Fruit fly (Drosophila melanogaster) whole organism, pupa: ENCODE results near the gene CG8042.

Source experiments
- CG10348 ChIP-seq: fragments of 200-800 bp; sonication (Bioruptor generic); IDR thresholded peaks from 2 replicates; pipeline ENCODE4 v1.3.6; 2022; ENCODE audit warnings: missing biosample characterization, missing genetic modification characterization
- CG12605 ChIP-seq: fragments of 200-800 bp; sonication (Bioruptor generic); IDR thresholded peaks from 2 replicates; pipeline ENCODE4 v1.3.6; 2022; ENCODE audit warnings: missing biosample characterization, missing genetic modification characterization
- CG13204 ChIP-seq: fragments of 200-800 bp; sonication (Bioruptor generic); optimal IDR thresholded peaks from 2 replicates; lab custom pipeline; 2018; ENCODE audit warnings: missing biosample characterization, mild to moderate bottlenecking, missing genetic modification characterization, moderate library complexity
- CG14655 ChIP-seq: fragments of 200-800 bp; sonication (Bioruptor generic); optimal IDR thresholded peaks from 3 replicates; lab custom pipeline; 2017; ENCODE audit warnings: mild to moderate bottlenecking, missing biosample characterization, missing genetic modification reagents, missing genetic modification characterization
- CG15710 ChIP-seq: fragments of 200-800 bp; sonication (Bioruptor generic); optimal IDR thresholded peaks from 2 replicates; lab custom pipeline; 2018; ENCODE audit warnings: missing biosample characterization, mild to moderate bottlenecking, missing genetic modification characterization, moderate library complexity
- CG17806 ChIP-seq: fragments of 200-800 bp; sonication (Bioruptor generic); optimal IDR thresholded peaks from 2 replicates; lab custom pipeline; 2018; ENCODE audit warnings: missing biosample characterization, mild to moderate bottlenecking, missing genetic modification characterization, moderate library complexity
- CG32121 ChIP-seq: fragments of 200-800 bp; sonication (Bioruptor generic); IDR thresholded peaks from 2 replicates; pipeline ENCODE4 v1.3.6; 2022; ENCODE audit warnings: missing biosample characterization, missing genetic modification characterization
- CG34367 ChIP-seq: fragments of 200-800 bp; sonication (Bioruptor generic); optimal IDR thresholded peaks from 2 replicates; lab custom pipeline; 2018; ENCODE audit warnings: missing biosample characterization, mild to moderate bottlenecking, missing genetic modification characterization
- CG4496 ChIP-seq: fragments of 200-800 bp; sonication (Bioruptor generic); IDR thresholded peaks from 3 replicates; pipeline ENCODE4 v1.3.6; 2022; ENCODE audit warnings: missing biosample characterization, missing genetic modification characterization
- CG8159 ChIP-seq: fragments of 200-800 bp; sonication (Bioruptor generic); optimal IDR thresholded peaks from 3 replicates; lab custom pipeline; 2018; ENCODE audit warnings: missing biosample characterization, mild to moderate bottlenecking, missing genetic modification characterization, moderate library complexity
- CG8301 ChIP-seq: fragments of 200-800 bp; sonication (Bioruptor generic); optimal IDR thresholded peaks from 2 replicates; lab custom pipeline; 2018; ENCODE audit warnings: missing biosample characterization, mild to moderate bottlenecking, missing genetic modification characterization
- CG9948 ChIP-seq: fragments of 200-800 bp; sonication (Bioruptor generic); optimal IDR thresholded peaks from 2 replicates; lab custom pipeline; 2018; ENCODE audit warnings: missing biosample characterization, mild to moderate bottlenecking, missing genetic modification characterization, moderate library complexity
- D1 ChIP-seq: fragments of 200-800 bp; sonication (Bioruptor generic); optimal IDR thresholded peaks from 2 replicates; lab custom pipeline; 2018; ENCODE audit warnings: missing biosample characterization, mild to moderate bottlenecking, missing genetic modification characterization, moderate library complexity
- EcR ChIP-seq: fragments of 200-800 bp; sonication (Bioruptor generic); optimal IDR thresholded peaks from 3 replicates; lab custom pipeline; 2019; ENCODE audit warnings: missing biosample characterization, missing genetic modification characterization, mild to moderate bottlenecking, moderate library complexity, missing genetic modification reagents
- Ets98B ChIP-seq: fragments of 200-800 bp; sonication (Bioruptor generic); IDR thresholded peaks from 2 replicates; pipeline ENCODE4 v1.3.6; 2022; ENCODE audit warnings: missing biosample characterization, missing genetic modification characterization
- Pif1A ChIP-seq: fragments of 200-800 bp; sonication (Bioruptor generic); optimal IDR thresholded peaks from 3 replicates; lab custom pipeline; 2016; ENCODE audit warnings: missing biosample characterization, missing genetic modification characterization
- Pif1B ChIP-seq: fragments of 200-800 bp; sonication (Bioruptor generic); optimal IDR thresholded peaks from 3 replicates; lab custom pipeline; 2016; ENCODE audit warnings: missing biosample characterization, missing genetic modification characterization
- Snoo ChIP-seq: fragments of 200-800 bp; sonication (Bioruptor generic); optimal IDR thresholded peaks from 3 replicates; lab custom pipeline; 2017; ENCODE audit warnings: missing biosample characterization, mild to moderate bottlenecking, missing genetic modification characterization, inconsistent platforms
- fd96Ca ChIP-seq: fragments of 200-800 bp; sonication (Bioruptor generic); IDR thresholded peaks from 3 replicates; pipeline ENCODE4 v1.3.6; 2022; ENCODE audit warnings: missing biosample characterization, missing genetic modification characterization
- gl ChIP-seq: fragments of 200-800 bp; sonication (Bioruptor generic); optimal IDR thresholded peaks from 2 replicates; lab custom pipeline; 2018; ENCODE audit warnings: missing biosample characterization, mild to moderate bottlenecking, missing genetic modification characterization
- rn ChIP-seq: fragments of 200-800 bp; sonication (Bioruptor generic); IDR thresholded peaks from 2 replicates; pipeline ENCODE4 v1.3.6; 2022; ENCODE audit warnings: missing biosample characterization, missing genetic modification characterization

Gene CG8042

DNA sequence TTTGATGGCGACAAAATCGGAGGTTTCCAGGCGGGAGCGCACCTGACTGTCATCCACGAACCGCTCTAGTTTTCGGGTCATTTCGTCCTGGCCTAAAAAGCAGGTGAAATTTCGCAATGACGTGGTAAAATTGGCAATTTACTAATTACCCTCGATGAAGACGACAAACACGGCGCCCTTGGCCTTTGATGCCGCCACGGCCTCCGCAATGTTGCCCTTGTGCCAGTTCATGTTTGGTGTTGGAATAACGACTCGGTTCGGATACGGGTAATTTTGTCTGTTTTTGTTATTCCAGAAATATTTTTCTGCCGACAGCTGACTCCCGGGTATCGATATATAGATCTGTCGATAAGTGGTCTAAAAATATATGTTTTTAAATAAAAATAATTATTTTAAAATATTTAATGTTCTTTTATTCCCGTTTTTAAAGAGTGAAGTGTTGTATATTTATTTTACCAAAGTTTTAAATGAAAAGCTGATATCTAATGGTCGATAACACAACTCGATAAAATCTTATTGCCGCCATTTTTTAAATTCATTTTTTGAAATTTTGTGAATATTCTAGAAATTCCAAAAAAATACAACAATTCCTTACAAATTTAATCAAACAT lies at the start of gene CG8042:
Gene CG8042 (minus strand): TSS at position 321 of the 611 bp plus-strand sequence.
- TF ChIP-seq EcR (GFP tag; lab: Kevin White, UChicago) (no peak), CG4496 (GFP tag; lab: Robert Waterston, UW) (no peak), D1 (no peak), CG14655 (GFP tag; lab: Kevin White, UChicago) (no peak), Pif1A (GFP tag; lab: Kevin White, UChicago) (no peak), CG13204 (no peak), gl (tag; lab: Kevin White, UChicago) (no peak), CG34367 (tag; lab: Kevin White, UChicago) (no peak), fd96Ca (GFP tag; lab: Robert Waterston, UW) (no peak), CG8159 (tag; lab: Kevin White, UChicago) (no peak), CG8301 (no peak), Pif1B (GFP tag; lab: Kevin White, UChicago) (no peak), rn (GFP tag; lab: Robert Waterston, UW) (no peak), Ets98B (GFP tag; lab: Robert Waterston, UW) (no peak), CG32121 (GFP tag; lab: Robert Waterston, UW) (no peak), CG17806 (tag; lab: Kevin White, UChicago) (no peak)

- no peak for TF ChIP-seq D1
- no peak for TF ChIP-seq CG9948 (tag; lab: Kevin White, UChicago)
- no peak for TF ChIP-seq fd96Ca (GFP tag; lab: Robert Waterston, UW)
- no peak for TF ChIP-seq EcR (GFP tag; lab: Kevin White, UChicago)
- TF ChIP-seq CG8159 (tag; lab: Kevin White, UChicago) = no peak
Measured at dm6 chr3L:8018665-8019070, 43.9 kb upstream of the CG8042 start.

DNA sequence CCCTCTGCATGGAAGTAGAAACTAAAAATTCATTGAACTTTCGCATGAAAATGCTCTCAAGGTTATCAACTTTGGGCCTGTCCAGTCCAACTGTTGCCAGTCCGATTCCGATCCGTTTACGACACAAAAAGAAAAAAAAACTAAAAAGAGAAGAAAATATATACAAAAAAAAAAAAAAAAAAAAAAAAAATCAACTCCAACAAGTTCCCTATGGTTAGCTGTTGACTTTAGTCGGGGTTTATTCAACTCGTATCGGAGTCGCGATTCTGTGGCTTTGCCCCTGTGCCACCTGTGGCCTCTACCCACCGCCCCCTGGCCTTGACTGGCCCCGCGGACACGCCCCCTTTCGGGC lies 39.0 kb upstream of the CG8042 start:
- TF ChIP-seq CG32121 (GFP tag; lab: Robert Waterston, UW) = no peak
- TF ChIP-seq CG14655 (GFP tag; lab: Kevin White, UChicago) = no peak
- peak; percentile 80 for TF ChIP-seq gl (tag; lab: Kevin White, UChicago)
- no peak for TF ChIP-seq CG10348
- peak; percentile 9 for TF ChIP-seq D1
- TF ChIP-seq CG8301 = no peak
- TF ChIP-seq CG17806 (tag; lab: Kevin White, UChicago) = peak; percentile 57
- no peak for TF ChIP-seq fd96Ca (GFP tag; lab: Robert Waterston, UW)
- peak; percentile 57 for TF ChIP-seq CG34367 (tag; lab: Kevin White, UChicago)
- peak; percentile 69 for TF ChIP-seq Pif1B (GFP tag; lab: Kevin White, UChicago)
- TF ChIP-seq CG15710 = peak; percentile 71
- TF ChIP-seq CG9948 (tag; lab: Kevin White, UChicago) = peak; percentile 62
- peak; percentile 87 for TF ChIP-seq Pif1A (GFP tag; lab: Kevin White, UChicago)
- no peak for TF ChIP-seq Ets98B (GFP tag; lab: Robert Waterston, UW)
- peak; percentile 66 for TF ChIP-seq CG13204
- peak; percentile 98 for TF ChIP-seq EcR (GFP tag; lab: Kevin White, UChicago)
- peak; percentile 75 for TF ChIP-seq CG8159 (tag; lab: Kevin White, UChicago)
- no peak; the same call in 1 of the 2 replicates for TF ChIP-seq rn (GFP tag; lab: Robert Waterston, UW)
- TF ChIP-seq Snoo (tag; lab: Kevin White, UChicago) = no peak
- peak; percentile 81 for TF ChIP-seq CG12605 (GFP tag; lab: Robert Waterston, UW)
- TF ChIP-seq CG4496 (GFP tag; lab: Robert Waterston, UW) = peak; percentile 74; the same call in 2 of the 3 replicates
- TF ChIP-seq, all 21 proteins: peak for 13

dm6 chr3L:8013001-8013864 lies 38.4 kb upstream of the CG8042 start:
- TF ChIP-seq gl (tag; lab: Kevin White, UChicago) (no peak), CG17806 (tag; lab: Kevin White, UChicago) (peak; percentile 46), CG12605 (GFP tag; lab: Robert Waterston, UW) (no peak), CG14655 (GFP tag; lab: Kevin White, UChicago) (peak; percentile 50), Ets98B (GFP tag; lab: Robert Waterston, UW) (no peak), Snoo (tag; lab: Kevin White, UChicago) (peak; percentile 9), CG34367 (tag; lab: Kevin White, UChicago) (peak; percentile 53), EcR (GFP tag; lab: Kevin White, UChicago) (no peak), CG10348 (no peak), Pif1A (GFP tag; lab: Kevin White, UChicago) (no peak), CG9948 (tag; lab: Kevin White, UChicago) (peak; percentile 60), rn (GFP tag; lab: Robert Waterston, UW) (no peak), CG8159 (tag; lab: Kevin White, UChicago) (peak; percentile 72), D1 (no peak), fd96Ca (GFP tag; lab: Robert Waterston, UW) (no peak), CG13204 (no peak), CG4496 (GFP tag; lab: Robert Waterston, UW) (no peak), CG8301 (peak; percentile 45), CG32121 (GFP tag; lab: Robert Waterston, UW) (no peak), Pif1B (GFP tag; lab: Kevin White, UChicago) (no peak), CG15710 (peak; percentile 40)

dm6 chr3L:8005770-8006169 lies 31.0 kb upstream of the CG8042 start:
- TF ChIP-seq EcR (GFP tag; lab: Kevin White, UChicago) (no peak), rn (GFP tag; lab: Robert Waterston, UW) (no peak), Ets98B (GFP tag; lab: Robert Waterston, UW) (peak; percentile 24; the same call in 1 of the 2 replicates), CG4496 (GFP tag; lab: Robert Waterston, UW) (0 out of 3 replicates have a peak, but pooled peaks have one; percentile 21)
